Fruit fly (Drosophila melanogaster) whole organism, prepupa: ENCODE data around the gene CG32248.

Source experiments
- CG11294 ChIP-seq: fragments of 200-800 bp; sonication (Bioruptor generic); IDR thresholded peaks from 2 replicates; pipeline ENCODE4 v1.3.6; 2022; ENCODE audit warnings: missing biosample characterization, missing genetic modification characterization
- CG16779 ChIP-seq: fragments of 200-800 bp; sonication (Bioruptor generic); optimal IDR thresholded peaks from 3 replicates; lab custom pipeline; 2017; ENCODE audit warnings: missing biosample characterization, mild to moderate bottlenecking, missing genetic modification characterization
- CG3032 ChIP-seq: fragments of 200-800 bp; optimal IDR thresholded peaks from 2 replicates; lab custom pipeline; 2019; ENCODE audit warnings: missing biosample characterization, mild to moderate bottlenecking, missing genetic modification characterization, moderate library complexity
- CG32006 ChIP-seq: fragments of 200-800 bp; sonication (Bioruptor generic); optimal IDR thresholded peaks from 3 replicates; lab custom pipeline; 2017; ENCODE audit warnings: missing biosample characterization, mild to moderate bottlenecking, missing genetic modification characterization
- CG34406 ChIP-seq: fragments of 200-800 bp; sonication (Bioruptor generic); optimal IDR thresholded peaks from 3 replicates; lab custom pipeline; 2016; ENCODE audit warnings: missing biosample characterization, missing genetic modification characterization
- CG4318 ChIP-seq: fragments of 200-800 bp; sonication (Bioruptor generic); optimal IDR thresholded peaks from 3 replicates; lab custom pipeline; 2017; ENCODE audit warnings: missing biosample characterization, mild to moderate bottlenecking, missing genetic modification characterization
- CG6792 ChIP-seq: fragments of 200-800 bp; sonication (Bioruptor generic); optimal IDR thresholded peaks from 3 replicates; lab custom pipeline; 2016; ENCODE audit warnings: missing biosample characterization, missing genetic modification characterization
- CG6854 ChIP-seq: fragments of 200-800 bp; sonication (Bioruptor generic); optimal IDR thresholded peaks from 2 replicates; lab custom pipeline; 2017; ENCODE audit warnings: missing biosample characterization, mild to moderate bottlenecking, missing genetic modification characterization
- CG8119 ChIP-seq: fragments of 200-800 bp; sonication (Bioruptor generic); IDR thresholded peaks from 3 replicates; pipeline ENCODE4 v1.3.6; 2022; ENCODE audit warnings: missing biosample characterization, missing genetic modification characterization
- CG8632 ChIP-seq: fragments of 200-800 bp; sonication (Bioruptor generic); optimal IDR thresholded peaks from 3 replicates; lab custom pipeline; 2016; ENCODE audit warnings: missing biosample characterization, missing genetic modification characterization
- Eip78C ChIP-seq: fragments of 200-800 bp; sonication (Bioruptor generic); peaks from one replicate; lab custom pipeline; 2016; ENCODE audit warnings: missing biosample characterization, missing genetic modification characterization
- Ets21C ChIP-seq: fragments of 200-800 bp; sonication (Bioruptor generic); optimal IDR thresholded peaks from 3 replicates; lab custom pipeline; 2016; ENCODE audit warnings: missing biosample characterization, missing genetic modification characterization
- Gug ChIP-seq: fragments of 200-800 bp; sonication (Bioruptor generic); IDR thresholded peaks from 2 replicates; pipeline ENCODE4 v1.3.6; 2022; ENCODE audit warnings: missing biosample characterization, missing genetic modification characterization
- Hr38 ChIP-seq: sonication (Bioruptor generic); optimal IDR thresholded peaks from 2 replicates; lab custom pipeline; 2016; ENCODE audit warnings: missing biosample characterization, missing genetic modification characterization
- Hr39 ChIP-seq: fragments of 200-800 bp; sonication (Bioruptor generic); optimal IDR thresholded peaks from 2 replicates; lab custom pipeline; 2016; ENCODE audit warnings: missing biosample characterization, missing genetic modification characterization
- Lpt ChIP-seq: fragments of 200-800 bp; sonication (Bioruptor generic); optimal IDR thresholded peaks from 3 replicates; lab custom pipeline; 2016; ENCODE audit warnings: missing biosample characterization, missing genetic modification characterization
- OdsH ChIP-seq: fragments of 200-800 bp; sonication (Bioruptor generic); optimal IDR thresholded peaks from 3 replicates; lab custom pipeline; 2016; ENCODE audit warnings: missing biosample characterization, missing genetic modification characterization
- Sox14 ChIP-seq: fragments of 200-800 bp; sonication (Bioruptor generic); optimal IDR thresholded peaks from 3 replicates; lab custom pipeline; 2016; ENCODE audit warnings: missing biosample characterization, missing genetic modification characterization
- Sox15 ChIP-seq: fragments of 200-800 bp; sonication (Bioruptor generic); optimal IDR thresholded peaks from 3 replicates; lab custom pipeline; 2016; ENCODE audit warnings: missing biosample characterization, missing genetic modification characterization
- achi ChIP-seq: fragments of 200-800 bp; sonication (Bioruptor generic); optimal IDR thresholded peaks from 3 replicates; lab custom pipeline; 2016; ENCODE audit warnings: missing biosample characterization, missing genetic modification characterization
- cyc ChIP-seq: fragments of 200-800 bp; sonication (Bioruptor generic); optimal IDR thresholded peaks from 3 replicates; lab custom pipeline; 2016; ENCODE audit warnings: missing biosample characterization, missing genetic modification characterization
- dac ChIP-seq: fragments of 200-800 bp; sonication (Bioruptor generic); optimal IDR thresholded peaks from 2 replicates; lab custom pipeline; 2017; ENCODE audit warnings: missing biosample characterization, mild to moderate bottlenecking, missing genetic modification characterization
- dsx ChIP-seq: fragments of 200-800 bp; optimal IDR thresholded peaks from 3 replicates; lab custom pipeline; 2019; ENCODE audit warnings: missing biosample characterization, mild to moderate bottlenecking, missing genetic modification characterization, moderate library complexity; ENCODE audit not compliant: poor library complexity, severe bottlenecking
- eg ChIP-seq: fragments of 200-800 bp; sonication (Bioruptor generic); IDR thresholded peaks from 3 replicates; pipeline ENCODE4 v1.3.6; 2022; ENCODE audit warnings: missing biosample characterization, missing genetic modification characterization
- fd59A ChIP-seq: fragments of 200-800 bp; sonication (Bioruptor generic); optimal IDR thresholded peaks from 2 replicates; lab custom pipeline; 2017; ENCODE audit warnings: missing biosample characterization, mild to moderate bottlenecking, missing genetic modification characterization, missing genetic modification reagents
- fd85E ChIP-seq: fragments of 200-800 bp; sonication (Bioruptor generic); optimal IDR thresholded peaks from 3 replicates; lab custom pipeline; 2016; ENCODE audit warnings: missing biosample characterization, missing genetic modification characterization
- fkh ChIP-seq: fragments of 200-800 bp; sonication (Bioruptor generic); optimal IDR thresholded peaks from 3 replicates; lab custom pipeline; 2017; ENCODE audit warnings: missing biosample characterization, mild to moderate bottlenecking, missing genetic modification characterization, moderate library complexity
- lz ChIP-seq: fragments of 200-800 bp; sonication (Bioruptor generic); optimal IDR thresholded peaks from 3 replicates; lab custom pipeline; 2016; ENCODE audit warnings: missing biosample characterization, missing genetic modification characterization
- net ChIP-seq: fragments of 200-800 bp; sonication (Bioruptor generic); optimal IDR thresholded peaks from 3 replicates; lab custom pipeline; 2016; ENCODE audit warnings: missing biosample characterization, missing genetic modification characterization
- pdm3 ChIP-seq: fragments of 200-800 bp; sonication (Bioruptor generic); optimal IDR thresholded peaks from 3 replicates; lab custom pipeline; 2016; ENCODE audit warnings: missing biosample characterization, missing genetic modification characterization
- spab ChIP-seq: fragments of 200-800 bp; sonication (Bioruptor generic); optimal IDR thresholded peaks from 2 replicates; lab custom pipeline; 2017; ENCODE audit warnings: missing biosample characterization, mild to moderate bottlenecking, missing genetic modification characterization, missing genetic modification reagents
- ss ChIP-seq, 2 experiments: fragments of 200-800 bp; sonication (Bioruptor generic); optimal IDR thresholded peaks; 2 replicates in 1 of 2; 3 replicates in 1 of 2; lab custom pipeline; 2017 to 2018; ENCODE audit warnings: mild to moderate bottlenecking in 2 of 2, missing biosample characterization in 2 of 2, missing genetic modification characterization in 2 of 2, moderate library complexity in 1 of 2
- topi ChIP-seq: fragments of 200-800 bp; sonication (Bioruptor generic); optimal IDR thresholded peaks from 3 replicates; lab custom pipeline; 2016; ENCODE audit warnings: missing biosample characterization, missing genetic modification characterization
- vri ChIP-seq: fragments of 200-800 bp; sonication (Bioruptor generic); optimal IDR thresholded peaks from 3 replicates; lab custom pipeline; 2016; ENCODE audit warnings: missing biosample characterization, mild to moderate bottlenecking, missing genetic modification characterization

CG32248 gene

DNA sequence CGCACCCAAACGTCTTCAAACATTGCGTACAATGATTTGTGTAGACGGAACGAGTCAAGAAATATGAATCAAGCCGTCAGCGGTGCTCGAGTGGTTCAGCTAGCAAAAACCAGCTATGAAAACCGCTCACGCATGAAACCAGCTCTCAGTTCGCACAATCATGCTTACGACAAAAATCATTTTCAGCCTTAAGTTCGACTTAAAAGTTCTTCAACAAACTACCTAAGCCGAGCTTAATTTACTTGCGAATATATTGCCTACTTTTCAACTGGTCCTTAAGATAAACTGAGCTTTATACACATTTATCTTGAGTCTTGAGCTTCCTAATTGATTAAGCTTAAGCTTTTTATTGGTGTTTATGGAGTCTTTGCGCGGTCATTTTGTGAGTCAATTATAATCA, 31.4 kb upstream of the CG32248 start:
- no peak for TF ChIP-seq cyc (GFP tag; lab: Kevin White, UChicago)

DNA sequence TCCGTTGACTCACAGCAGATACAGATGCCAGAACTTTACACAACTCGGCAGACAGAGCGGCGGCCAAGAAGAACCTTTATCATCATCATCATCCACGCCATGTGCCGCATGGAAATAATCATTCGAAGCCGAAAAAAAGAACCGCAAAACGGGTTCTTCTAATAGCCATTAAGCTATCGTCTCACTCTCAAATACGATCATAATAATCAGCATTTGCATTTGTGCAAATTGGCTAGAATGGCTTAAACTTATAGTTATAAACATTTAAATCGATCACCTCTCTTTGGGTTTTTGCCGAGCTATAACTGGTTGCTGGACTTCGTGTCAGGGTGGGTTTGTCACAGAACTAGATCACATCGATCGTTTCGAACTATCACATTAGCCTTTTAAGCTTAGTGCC, 29.4 kb upstream of the CG32248 start:
- TF ChIP-seq fkh (GFP tag; lab: Kevin White, UChicago) = no peak
- no peak for TF ChIP-seq pdm3
- no peak for TF ChIP-seq CG34406 (GFP tag; lab: Kevin White, UChicago)
- TF ChIP-seq CG8632 (GFP tag; lab: Kevin White, UChicago) = no peak
- TF ChIP-seq CG32006 (GFP tag; lab: Kevin White, UChicago) = no peak
- no peak for TF ChIP-seq achi (GFP tag; lab: Kevin White, UChicago)
- no peak for TF ChIP-seq eg (GFP tag; lab: Robert Waterston, UW)
- no peak for TF ChIP-seq Hr38
- TF ChIP-seq CG4318 (GFP tag; lab: Kevin White, UChicago) = no peak
- TF ChIP-seq ss (GFP tag; optimal IDR thresholded peaks at IDR 0.05; lab: Kevin White, UChicago) = no peak

DNA sequence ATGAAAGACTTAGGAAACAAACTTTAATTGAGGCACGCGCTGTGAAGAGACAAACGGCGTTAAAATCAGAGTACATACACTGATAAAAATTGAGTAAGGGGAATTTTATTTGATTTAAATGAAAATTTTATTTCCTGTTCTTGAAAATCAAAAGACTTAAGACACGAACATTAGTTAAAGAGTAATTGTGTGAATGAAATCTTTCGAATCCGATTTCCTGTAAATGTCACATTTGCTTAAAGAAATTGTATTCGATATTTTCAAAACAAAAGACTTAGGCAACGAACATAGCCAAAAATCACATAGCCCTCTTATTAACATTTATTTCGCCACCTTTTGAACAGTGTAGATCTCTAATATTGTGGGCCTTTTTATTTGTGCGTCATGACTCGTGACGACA, 25.7 kb upstream of the CG32248 start:
- TF ChIP-seq Hr38 = no peak
- TF ChIP-seq fd59A (GFP tag; lab: Kevin White, UChicago) = no peak
- no peak for TF ChIP-seq CG6854 (GFP tag; lab: Kevin White, UChicago)
- TF ChIP-seq Eip78C (GFP tag; lab: Kevin White, UChicago) = peak; percentile 6
- TF ChIP-seq Sox14 (GFP tag; lab: Kevin White, UChicago) = no peak
- TF ChIP-seq OdsH (GFP tag; lab: Kevin White, UChicago) = no peak
- TF ChIP-seq ss (GFP tag; optimal IDR thresholded peaks at IDR 0.05; lab: Kevin White, UChicago) = no peak
- TF ChIP-seq, all 60 proteins: peak for 1

DNA sequence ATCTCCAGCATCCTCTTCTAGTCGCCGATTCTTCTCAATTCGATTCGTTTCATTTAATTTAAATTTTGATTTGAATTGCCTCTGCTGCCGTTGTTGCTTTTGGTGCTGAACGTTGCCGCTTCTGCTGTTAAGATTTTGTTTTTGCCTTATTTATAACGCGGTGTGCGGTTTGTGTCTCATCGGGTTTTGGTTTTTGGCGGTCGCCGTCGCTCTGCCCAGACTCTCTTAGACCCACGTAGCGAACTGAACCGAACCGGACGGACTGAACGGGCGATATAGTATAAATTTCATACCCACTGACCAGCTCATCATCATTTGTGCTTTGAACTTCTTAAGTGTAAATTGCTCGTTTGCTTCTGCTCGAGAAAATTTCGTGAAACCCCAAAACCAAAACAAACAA, 25.3 kb upstream of the CG32248 start, which contains the start of gene CG12607:
Gene CG12607, plus strand, starts transcription at position 301 of the 400 bp plus-strand sequence.
- TF ChIP-seq fkh (GFP tag; lab: Kevin White, UChicago) (no peak), OdsH (GFP tag; lab: Kevin White, UChicago) (no peak), lz (no peak), Ets21C (GFP tag; lab: Kevin White, UChicago) (no peak), dsx (GFP tag; lab: Kevin White, UChicago) (no peak), CG32006 (GFP tag; lab: Kevin White, UChicago) (no peak), Sox15 (no peak), CG16779 (no peak), fd85E (GFP tag; lab: Kevin White, UChicago) (no peak), CG8119 (no peak), Eip78C (GFP tag; lab: Kevin White, UChicago) (no peak), Hr38 (no peak)

DNA sequence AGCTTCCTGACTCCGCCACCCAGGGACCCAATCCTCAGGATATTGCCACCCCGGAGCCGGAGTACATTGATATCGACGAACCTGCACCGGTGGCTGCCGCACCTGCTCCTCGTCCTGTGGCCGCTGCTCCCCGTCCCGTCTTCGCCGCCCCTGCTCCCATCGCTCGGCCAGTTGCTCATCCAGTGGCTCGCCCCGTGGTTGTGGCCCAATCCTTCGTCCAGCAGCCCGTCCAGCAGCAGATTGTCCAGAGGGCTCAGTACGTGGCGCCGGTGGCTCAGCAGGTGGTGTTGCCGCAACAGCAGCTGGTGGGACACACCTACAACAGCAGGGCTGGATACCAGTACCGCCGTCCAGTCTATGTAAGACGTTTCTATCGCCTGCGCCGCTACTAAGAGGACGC, 24.3 kb upstream of the CG32248 start:
- TF ChIP-seq Lpt (GFP tag; lab: Kevin White, UChicago) (no peak), net (GFP tag; lab: Kevin White, UChicago) (no peak), OdsH (GFP tag; lab: Kevin White, UChicago) (no peak), CG4318 (GFP tag; lab: Kevin White, UChicago) (no peak), Eip78C (GFP tag; lab: Kevin White, UChicago) (no peak), CG3032 (tag; lab: Kevin White, UChicago) (no peak), Hr39 (GFP tag; lab: Kevin White, UChicago) (no peak), CG11294 (GFP tag; lab: Robert Waterston, UW) (no peak), CG8119 (no peak), topi (GFP tag; lab: Kevin White, UChicago) (no peak), dsx (GFP tag; lab: Kevin White, UChicago) (no peak), spab (no peak), CG6792 (no peak), Ets21C (GFP tag; lab: Kevin White, UChicago) (no peak), Sox14 (GFP tag; lab: Kevin White, UChicago) (no peak), Gug (GFP tag; lab: Robert Waterston, UW) (no peak), vri (GFP tag; lab: Kevin White, UChicago) (no peak), dac (GFP tag; lab: Kevin White, UChicago) (no peak)
